Fruit fly (Drosophila melanogaster): ENCODE results near the gene comm3.

Gene comm3

dm6 chr3L:15625676-15626414, 21.7 kb downstream of the comm3 start (continued):
- TF ChIP-seq mld (GFP tag; IDR thresholded peaks at IDR 0.05; ENCODE audit: partially characterized antibody) (no peak), CG31365 (tag; optimal IDR thresholded peaks at IDR 0.05) (peak; percentile 53), CG4424 (GFP tag; optimal IDR thresholded peaks at IDR 0.05) (peak; percentile 93), sr (GFP tag; IDR thresholded peaks at IDR 0.05) (no peak; the same call in 2 of the 3 replicates), exex (tag; optimal IDR thresholded peaks at IDR 0.05) (peak; percentile 56), CG12071 (GFP tag; optimal IDR thresholded peaks at IDR 0.05) (peak; percentile 77), slbo (GFP tag; IDR thresholded peaks at IDR 0.05) (peak; percentile 87), ham (GFP tag; IDR thresholded peaks at IDR 0.05) (no peak), CG11723 (GFP tag; optimal IDR thresholded peaks at IDR 0.05) (peak; percentile 74), CG2129 (GFP tag; IDR thresholded peaks at IDR 0.05; ENCODE audit: partially characterized antibody) (no peak), pros (GFP tag; optimal IDR thresholded peaks at IDR 0.05) (no peak), CG2116 (GFP tag; optimal IDR thresholded peaks at IDR 0.05) (peak; percentile 67), CG12219 (GFP tag; optimal IDR thresholded peaks at IDR 0.05) (peak; percentile 67), NC2β (GFP tag; optimal IDR thresholded peaks at IDR 0.05) (peak; percentile 6), tap (tag; optimal IDR thresholded peaks at IDR 0.05) (peak; percentile 84), CG7839 (tag; optimal IDR thresholded peaks at IDR 0.05) (peak; percentile 96), CG42726 (GFP tag; IDR thresholded peaks at IDR 0.05; ENCODE audit: partially characterized antibody) (no peak), Neu2 (GFP tag; optimal IDR thresholded peaks at IDR 0.05; ENCODE audit: borderline replicate concordance) (no peak), rib (GFP tag; IDR thresholded peaks at IDR 0.05) (no peak), sob (GFP tag; IDR thresholded peaks at IDR 0.05) (peak; percentile 76), hbn (GFP tag; IDR thresholded peaks at IDR 0.05; ENCODE audit: partially characterized antibody) (no peak), CG13123 (GFP tag; optimal IDR thresholded peaks at IDR 0.05) (no peak), CG8281 (tag; optimal IDR thresholded peaks at IDR 0.05) (peak; percentile 79), CG6765 (GFP tag; optimal IDR thresholded peaks at IDR 0.05) (peak; percentile 83), unc-4 (GFP tag; IDR thresholded peaks at IDR 0.05; ENCODE audit: partially characterized antibody) (no peak), E2f2 (GFP tag; IDR thresholded peaks at IDR 0.05) (peak; percentile 90), chm (GFP tag; IDR thresholded peaks at IDR 0.05) (0 out of 2 replicates have a peak, but pooled peaks have one; percentile 8), Sin3A (optimal IDR thresholded peaks at IDR 0.05) (no peak), Dp (GFP tag; optimal IDR thresholded peaks at IDR 0.05) (peak; percentile 89), Gsc (GFP tag; IDR thresholded peaks at IDR 0.05) (no peak), CG8089 (GFP tag; optimal IDR thresholded peaks at IDR 0.05) (no peak), gcm (GFP tag; optimal IDR thresholded peaks at IDR 0.05) (peak; percentile 91), ac (GFP tag; optimal IDR thresholded peaks at IDR 0.05) (no peak), trh (GFP tag; optimal IDR thresholded peaks at IDR 0.05) (peak; percentile 59), tin (GFP tag; optimal IDR thresholded peaks at IDR 0.05) (peak; percentile 90), phol (tag; optimal IDR thresholded peaks at IDR 0.05) (peak; percentile 97), CG6689 (GFP tag; IDR thresholded peaks at IDR 0.05) (peak; percentile 90), D (optimal IDR thresholded peaks at IDR 0.05) (no peak), D (GFP tag; optimal IDR thresholded peaks at IDR 0.05) (peak; percentile 92), mirr (GFP tag; optimal IDR thresholded peaks at IDR 0.05) (peak; percentile 11), CG13287 (GFP tag; IDR thresholded peaks at IDR 0.05; ENCODE audit: partially characterized antibody) (no peak; the same call in 1 of the 2 replicates), grau (tag; optimal IDR thresholded peaks at IDR 0.05) (peak; percentile 94), gro (GFP tag; optimal IDR thresholded peaks at IDR 0.05) (peak; percentile 16), PHDP (tag; optimal IDR thresholded peaks at IDR 0.05) (peak; percentile 95), sqz (GFP tag; optimal IDR thresholded peaks at IDR 0.05) (peak; percentile 71), CG11398 (GFP tag; optimal IDR thresholded peaks at IDR 0.05) (no peak), hkb (optimal IDR thresholded peaks at IDR 0.05) (no peak), hkb (GFP tag; IDR thresholded peaks at IDR 0.05) (peak; percentile 88), Antp (GFP tag; optimal IDR thresholded peaks at IDR 0.05) (no peak), vfl (GFP tag; optimal IDR thresholded peaks at IDR 0.05) (peak; percentile 25)
